Worm (Caenorhabditis elegans): ENCODE data around the gene mec-2.

The mec-2 gene

DNA sequence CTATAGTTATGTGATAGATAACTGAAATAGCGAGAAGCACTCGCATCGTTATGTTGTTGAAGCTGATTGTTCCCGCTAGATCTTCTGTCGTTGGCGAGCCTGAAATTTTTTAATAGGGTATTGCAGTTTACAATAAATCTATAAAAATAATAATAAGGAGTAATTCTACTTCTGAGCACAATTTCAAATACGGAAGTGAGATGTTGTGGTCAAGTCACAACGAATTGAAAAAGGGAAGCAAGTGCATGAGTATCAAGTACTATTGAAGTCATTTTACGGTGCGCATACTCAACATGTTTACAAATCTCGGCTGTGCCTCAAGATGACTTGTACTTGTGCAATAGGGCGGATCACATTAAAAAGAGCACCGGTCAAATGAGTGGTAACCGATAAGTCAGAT is 29.1 kb upstream of the mec-2 start, which contains the start of gene lgx-1:
Gene lgx-1, minus strand, starts transcription at position 101 of the 400 bp plus-strand sequence.
- TF ChIP-seq dve-1 (tag; optimal IDR thresholded peaks at IDR 0.05; ENCODE audit: insufficient read depth) (no peak), attf-4 (tag; optimal IDR thresholded peaks at IDR 0.05) (no peak), snpc-1.2 (GFP tag; IDR thresholded peaks at IDR 0.05) (no peak), nhr-42 (GFP tag; IDR thresholded peaks at IDR 0.05) (no peak), nhr-28 (tag; optimal IDR thresholded peaks at IDR 0.05) (no peak), mxl-3 (GFP tag; optimal IDR thresholded peaks at IDR 0.05) (no peak), nhr-237 (tag; optimal IDR thresholded peaks at IDR 0.05) (no peak), ztf-11 (tag; optimal IDR thresholded peaks at IDR 0.05) (no peak)

DNA sequence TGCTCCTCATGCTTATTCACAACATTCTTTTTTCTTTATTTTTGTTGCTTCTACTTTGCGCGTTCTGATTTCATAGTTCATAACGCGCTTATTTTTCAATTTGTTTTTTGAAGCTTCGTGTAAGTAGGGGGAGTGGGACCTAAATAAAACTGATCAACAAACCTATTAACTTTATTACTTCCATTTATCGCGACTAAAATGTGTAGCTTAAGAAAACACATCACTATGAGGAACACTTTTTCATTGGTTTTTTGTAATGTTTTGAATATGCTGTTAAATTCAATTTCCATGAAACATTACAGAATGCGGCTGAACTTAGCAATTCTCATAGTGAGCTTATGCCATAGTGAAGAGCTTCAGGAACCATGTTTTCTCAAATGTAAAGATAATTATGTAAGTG is 23.9 kb upstream of the mec-2 start, which contains the start of gene C54G7.1:
Gene C54G7.1, plus strand, starts transcription at position 301 of the 400 bp plus-strand sequence.
- TF ChIP-seq lsy-2 (tag; optimal IDR thresholded peaks at IDR 0.05) = no peak
- no peak for TF ChIP-seq daf-19 (GFP tag; conservative IDR thresholded peaks at IDR 0.05)
- TF ChIP-seq D1046.2 (GFP tag; IDR thresholded peaks at IDR 0.05) = no peak

DNA sequence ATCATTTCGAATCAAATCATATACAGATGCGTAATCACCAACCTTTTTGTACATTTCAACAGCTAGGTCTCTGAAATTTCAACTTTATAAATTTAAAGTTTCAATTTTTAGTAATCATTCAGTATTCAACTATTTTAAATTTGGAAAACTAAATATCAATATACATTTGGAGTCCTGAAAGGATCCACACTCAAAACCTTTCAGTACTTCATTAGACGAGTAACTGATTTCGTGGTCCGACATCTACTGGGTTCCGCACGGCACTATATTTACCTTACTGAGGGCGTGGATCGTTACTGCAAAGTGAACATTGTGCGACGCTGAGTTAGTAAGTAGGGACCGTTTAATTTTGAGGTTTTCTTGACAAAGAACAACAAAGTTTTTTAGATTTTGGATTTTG is 19.7 kb upstream of the mec-2 start:
- no peak for TF ChIP-seq dmd-8 (GFP tag; IDR thresholded peaks at IDR 0.05)
- TF ChIP-seq nhr-76 (tag; optimal IDR thresholded peaks at IDR 0.05) = no peak
- TF ChIP-seq ceh-62 (tag; optimal IDR thresholded peaks at IDR 0.05) = no peak
- TF ChIP-seq nhr-111 (GFP tag; optimal IDR thresholded peaks at IDR 0.05) = no peak
- no peak for TF ChIP-seq lsy-2 (tag; optimal IDR thresholded peaks at IDR 0.05)
- no peak for TF ChIP-seq tag-97 (GFP tag; IDR thresholded peaks at IDR 0.05)
- TF ChIP-seq aly-2 (tag; optimal IDR thresholded peaks at IDR 0.05) = no peak
- no peak for TF ChIP-seq lim-7 (GFP tag; IDR thresholded peaks at IDR 0.05)
- no peak for TF ChIP-seq unc-62 (GFP tag; optimal IDR thresholded peaks at IDR 0.05 in 1 of 2)
- TF ChIP-seq unc-62 (tag; optimal IDR thresholded peaks at IDR 0.05) = no peak
- TF ChIP-seq dpl-1 (GFP tag; optimal IDR thresholded peaks at IDR 0.05) = no peak
- TF ChIP-seq hmg-1.1 (GFP tag; IDR thresholded peaks at IDR 0.05) = no peak
- no peak for TF ChIP-seq lin-13 (GFP tag; optimal IDR thresholded peaks at IDR 0.05)

DNA sequence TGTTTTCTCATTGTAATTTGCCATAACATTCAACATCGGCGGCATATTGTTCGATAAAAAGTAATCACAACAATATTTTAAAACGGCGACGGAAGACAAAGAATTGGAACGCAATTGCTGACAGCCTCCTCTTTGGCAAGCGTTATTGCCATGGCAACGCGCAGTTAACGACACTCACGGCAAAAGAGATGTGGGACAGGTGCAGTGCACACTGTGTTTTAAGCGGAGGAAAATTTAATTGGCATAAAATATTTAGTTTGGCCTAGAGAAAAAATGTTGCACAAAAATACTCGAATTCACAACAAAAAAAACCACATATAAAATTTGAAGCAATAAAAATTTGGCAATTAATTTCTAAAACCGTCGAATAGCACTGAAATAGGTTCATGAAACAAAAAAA is 14.9 kb upstream of the mec-2 start, which contains the start of gene ifta-1:
Gene ifta-1, minus strand, starts transcription at position 101 of the 400 bp plus-strand sequence.
- TF ChIP-seq ceh-20 (GFP tag; IDR thresholded peaks at IDR 0.05) (no peak), aha-1 (tag) (peak; percentile 19)

DNA sequence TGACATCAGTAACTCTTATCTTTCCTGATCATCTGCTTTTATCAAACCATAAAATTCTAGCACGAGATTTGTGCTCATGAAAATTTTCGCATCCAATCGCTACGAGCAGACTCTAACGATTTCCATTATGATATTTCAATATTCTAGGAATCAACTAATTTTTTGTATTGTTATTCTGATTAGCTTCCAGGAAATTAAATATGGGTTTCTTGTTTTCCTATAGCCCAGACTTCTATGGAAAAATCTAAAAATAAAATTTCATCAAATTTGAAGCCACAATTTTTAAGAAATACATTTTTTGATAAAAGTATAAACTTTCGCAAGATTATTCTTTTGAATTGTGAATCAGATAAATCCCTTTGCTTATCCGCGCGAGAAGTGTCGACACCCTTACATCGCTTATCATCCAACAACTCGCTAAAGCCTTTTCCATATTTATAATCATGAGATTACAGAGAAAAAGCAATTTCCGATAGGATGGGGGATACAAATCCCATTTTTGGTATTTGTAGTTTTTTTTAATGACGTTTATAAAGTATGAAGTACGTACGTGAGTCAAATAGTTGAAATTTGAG is 12.4 kb upstream of the mec-2 start:
- peak; percentile 91 for TF ChIP-seq aha-1 (tag)
- TF ChIP-seq php-3 (GFP tag; IDR thresholded peaks at IDR 0.05) = no peak
- no peak for TF ChIP-seq daf-19 (GFP tag; conservative IDR thresholded peaks at IDR 0.05)

DNA sequence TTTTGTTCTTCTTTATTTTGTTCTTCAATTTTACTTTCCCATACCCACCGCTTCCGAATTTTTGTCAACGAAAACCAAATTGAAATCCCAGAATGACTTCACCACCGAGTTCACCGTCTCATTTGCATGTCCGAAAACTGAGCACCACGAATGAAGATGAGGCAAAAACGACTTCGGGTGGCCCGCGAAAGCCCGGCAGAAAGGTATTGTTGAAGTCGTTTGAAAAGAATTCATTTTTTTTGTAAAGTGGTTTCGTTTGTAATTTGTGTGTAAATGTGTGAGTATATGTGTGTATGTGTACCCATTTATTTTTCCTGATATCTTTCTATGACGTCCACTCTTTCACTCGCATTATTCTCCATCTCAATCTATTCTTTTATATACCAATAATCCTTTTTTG is 9.6 kb upstream of the mec-2 start, which contains the start of gene C38C5.1:
Gene C38C5.1, plus strand, starts transcription at position 90 of the 400 bp plus-strand sequence.
- TF ChIP-seq zag-1 (tag; optimal IDR thresholded peaks at IDR 0.05) = no peak
- no peak for TF ChIP-seq arid-1 (GFP tag; conservative IDR thresholded peaks at IDR 0.05)
- TF ChIP-seq mes-2 (tag; optimal IDR thresholded peaks at IDR 0.05; ENCODE audit: poor library complexity, severe bottlenecking) = no peak
- TF ChIP-seq gei-8 (GFP tag; optimal IDR thresholded peaks at IDR 0.05) = no peak
- TF ChIP-seq aha-1 (tag) = peak; percentile 30
- peak in 1 of 2 experiments; percentile 95 for TF ChIP-seq unc-62 (GFP tag; optimal IDR thresholded peaks at IDR 0.05 in 1 of 2)
- TF ChIP-seq unc-62 (tag; optimal IDR thresholded peaks at IDR 0.05) = no peak
- no peak for TF ChIP-seq fos-1 (tag; optimal IDR thresholded peaks at IDR 0.05)
- TF ChIP-seq T20F7.1 (GFP tag; optimal IDR thresholded peaks at IDR 0.05) = no peak
- no peak for TF ChIP-seq nhr-25 (tag; optimal IDR thresholded peaks at IDR 0.05; ENCODE audit: borderline replicate concordance, insufficient read depth)
- no peak for TF ChIP-seq ceh-44 (GFP tag; IDR thresholded peaks at IDR 0.05)
- TF ChIP-seq nhr-10 (tag; optimal IDR thresholded peaks at IDR 0.05) = no peak
- no peak for TF ChIP-seq F49E8.2 (tag; optimal IDR thresholded peaks at IDR 0.05; ENCODE audit: borderline replicate concordance)

All from whole organism, L4 larva.